Worm (Caenorhabditis elegans): ENCODE measurements around the gene C55A6.4.

The C55A6.4 gene

ce11 chrV:11503081-11503751, 14.5 kb downstream of the C55A6.4 start, which contains the start of gene C55A6.12:
Gene C55A6.12, minus strand, starts transcription at chrV:11503131.
- peak; percentile 28 for TF ChIP-seq nhr-85 (tag)
- TF ChIP-seq mep-1 (tag; optimal IDR thresholded peaks at IDR 0.05): no peak
- no peak for TF ChIP-seq ceh-88 (GFP tag; IDR thresholded peaks at IDR 0.05)
- no peak for TF ChIP-seq lir-3 (tag; optimal IDR thresholded peaks at IDR 0.05; ENCODE audit: poor library complexity)
- TF ChIP-seq ceh-90 (tag; optimal IDR thresholded peaks at IDR 0.05): no peak
- TF ChIP-seq mdl-1 (tag; optimal IDR thresholded peaks at IDR 0.05): no peak
- TF ChIP-seq nhr-77 (tag; optimal IDR thresholded peaks at IDR 0.05): no peak
- TF ChIP-seq unc-62 (GFP tag; optimal IDR thresholded peaks at IDR 0.05): no peak
- TF ChIP-seq isw-1 (GFP tag; IDR thresholded peaks at IDR 0.05): no peak
- peak in 1 of 2 experiments; percentile 24 for TF ChIP-seq lsy-2 (tag; optimal IDR thresholded peaks at IDR 0.05)
- TF ChIP-seq lin-14 (GFP tag; optimal IDR thresholded peaks at IDR 0.05): no peak
- no peak for TF ChIP-seq nhr-47 (tag; optimal IDR thresholded peaks at IDR 0.05)
- peak in 1 of 2 experiments; percentile 74 for TF ChIP-seq efl-1 (optimal IDR thresholded peaks at IDR 0.05)
- peak; percentile 77 to 96 for TF ChIP-seq efl-1 (GFP tag; optimal IDR thresholded peaks at IDR 0.05 in 1 of 2)
- no peak for TF ChIP-seq lin-39 (tag; optimal IDR thresholded peaks at IDR 0.05)
- no peak for TF ChIP-seq ceh-82 (tag; optimal IDR thresholded peaks at IDR 0.05)
- TF ChIP-seq tlp-1 (tag; optimal IDR thresholded peaks at IDR 0.05): no peak
- TF ChIP-seq egl-13 (tag; optimal IDR thresholded peaks at IDR 0.05): no peak
- no peak for TF ChIP-seq ama-1 (optimal IDR thresholded peaks at IDR 0.05)
- TF ChIP-seq ces-1 (GFP tag; optimal IDR thresholded peaks at IDR 0.05): no peak
- TF ChIP-seq lin-13 (GFP tag; optimal IDR thresholded peaks at IDR 0.05): no peak
- TF ChIP-seq elt-2 (tag; optimal IDR thresholded peaks at IDR 0.05): no peak
- peak; percentile 49; the same call in 1 of the 2 replicates for TF ChIP-seq grh-1 (GFP tag; IDR thresholded peaks at IDR 0.05)
- peak; percentile 48 for TF ChIP-seq xbp-1 (tag; optimal IDR thresholded peaks at IDR 0.05)
- TF ChIP-seq lin-35 (GFP tag; optimal IDR thresholded peaks at IDR 0.05): peak; percentile 25 to 77
- TF ChIP-seq irx-1 (tag; optimal IDR thresholded peaks at IDR 0.05): no peak
- no peak for TF ChIP-seq Y116A8C.19 (tag; optimal IDR thresholded peaks at IDR 0.05; ENCODE audit: borderline replicate concordance)
- no peak for TF ChIP-seq egl-27 (tag; optimal IDR thresholded peaks at IDR 0.05)
- TF ChIP-seq C04F5.9 (tag; optimal IDR thresholded peaks at IDR 0.05): no peak
- TF ChIP-seq fkh-10 (GFP tag; optimal IDR thresholded peaks at IDR 0.05): no peak
- TF ChIP-seq nhr-19 (GFP tag; conservative IDR thresholded peaks at IDR 0.05): no peak
- no peak for TF ChIP-seq mab-9 (GFP tag; IDR thresholded peaks at IDR 0.05)
- TF ChIP-seq ceh-63 (GFP tag; optimal IDR thresholded peaks at IDR 0.05): no peak
- no peak for TF ChIP-seq elt-3 (tag; optimal IDR thresholded peaks at IDR 0.05)
- no peak for TF ChIP-seq fos-1 (tag; optimal IDR thresholded peaks at IDR 0.05)
- no peak for TF ChIP-seq nhr-20 (tag; optimal IDR thresholded peaks at IDR 0.05)
- no peak for TF ChIP-seq ztf-4 (tag; optimal IDR thresholded peaks at IDR 0.05)
- no peak for TF ChIP-seq skn-1 (tag; optimal IDR thresholded peaks at IDR 0.05)
- TF ChIP-seq rnt-1 (tag; optimal IDR thresholded peaks at IDR 0.05): no peak
- TF ChIP-seq sptf-1 (tag; optimal IDR thresholded peaks at IDR 0.05): no peak
- TF ChIP-seq dsc-1 (tag; optimal IDR thresholded peaks at IDR 0.05): no peak
- no peak for TF ChIP-seq snpc-4 (tag; optimal IDR thresholded peaks at IDR 0.05)
- TF ChIP-seq unc-130 (tag; optimal IDR thresholded peaks at IDR 0.05): no peak
- TF ChIP-seq zag-1 (tag; optimal IDR thresholded peaks at IDR 0.05): no peak
- TF ChIP-seq hlh-17 (GFP tag; optimal IDR thresholded peaks at IDR 0.05; ENCODE audit: borderline replicate concordance): no peak
- TF ChIP-seq hlh-4 (tag; optimal IDR thresholded peaks at IDR 0.05): no peak
- no peak for TF ChIP-seq pag-3 (tag; optimal IDR thresholded peaks at IDR 0.05; ENCODE audit: borderline replicate concordance, insufficient read depth)
- TF ChIP-seq F16B12.6 (tag; optimal IDR thresholded peaks at IDR 0.05): no peak
- TF ChIP-seq nhr-28 (tag; optimal IDR thresholded peaks at IDR 0.05): no peak
- TF ChIP-seq nhr-11 (tag; optimal IDR thresholded peaks at IDR 0.05): no peak
- no peak for TF ChIP-seq nhr-12 (tag; optimal IDR thresholded peaks at IDR 0.05)
- TF ChIP-seq efl-3 (GFP tag; optimal IDR thresholded peaks at IDR 0.05): no peak
- TF ChIP-seq dpl-1 (GFP tag; optimal IDR thresholded peaks at IDR 0.05): peak; percentile 27 to 68 (median 65)

Measured in whole organism, L1 larva.